Fruit fly (Drosophila melanogaster) whole organism, embryonic: ENCODE measurements around the gene CG4629.
A peak's percentile ranks its signal among the peaks of the same experiment; 100 is the strongest.

Source experiments
- BEAF-32 ChIP-seq: fragments of 200-800 bp; sonication (Bioruptor generic); optimal IDR thresholded peaks from 3 replicates; lab custom pipeline; 2017; ENCODE audit warnings: missing biosample characterization, missing genetic modification characterization, mild to moderate bottlenecking, moderate library complexity, missing genetic modification reagents
- CG10147 ChIP-seq: fragments of 200-800 bp; sonication (Bioruptor generic); optimal IDR thresholded peaks from 2 replicates; lab custom pipeline; 2019; ENCODE audit warnings: missing biosample characterization, mild to moderate bottlenecking, missing genetic modification characterization, moderate library complexity
- CG10462 ChIP-seq: fragments of 200-800 bp; sonication (Bioruptor generic); optimal IDR thresholded peaks from 2 replicates; lab custom pipeline; 2016; ENCODE audit warnings: missing biosample characterization, missing genetic modification characterization
- CG11723 ChIP-seq: fragments of 200-800 bp; sonication (Bioruptor generic); optimal IDR thresholded peaks from 2 replicates; lab custom pipeline; 2017; ENCODE audit warnings: missing biosample characterization, mild to moderate bottlenecking, missing genetic modification characterization
- CG12659 ChIP-seq: fragments of 200-800 bp; sonication (Bioruptor generic); optimal IDR thresholded peaks from 3 replicates; lab custom pipeline; 2017; ENCODE audit warnings: mild to moderate bottlenecking, missing biosample characterization, missing genetic modification reagents, missing genetic modification characterization
- CG13287 ChIP-seq: fragments of 200-800 bp; sonication (Bioruptor generic); IDR thresholded peaks from 2 replicates; pipeline ENCODE4 v1.3.6; 2022; ENCODE audit warnings: missing biosample characterization, missing genetic modification characterization; ENCODE audit not compliant: partially characterized antibody
- CG13424 ChIP-seq: fragments of 200-800 bp; sonication (Bioruptor generic); optimal IDR thresholded peaks from 2 replicates; lab custom pipeline; 2019; ENCODE audit warnings: missing biosample characterization, mild to moderate bottlenecking, missing genetic modification characterization, moderate library complexity
- CG14050 ChIP-seq: fragments of 200-800 bp; sonication (Bioruptor generic); IDR thresholded peaks from 3 replicates; pipeline ENCODE4 v1.3.6; 2022; ENCODE audit warnings: missing biosample characterization, missing genetic modification characterization
- CG14710 ChIP-seq: fragments of 200-800 bp; sonication (Bioruptor generic); optimal IDR thresholded peaks from 3 replicates; lab custom pipeline; 2019; ENCODE audit warnings: missing biosample characterization, mild to moderate bottlenecking, missing genetic modification characterization, moderate library complexity
- CG15011 ChIP-seq: fragments of 200-800 bp; sonication (Bioruptor generic); optimal IDR thresholded peaks from 3 replicates; lab custom pipeline; 2018; ENCODE audit warnings: missing biosample characterization, mild to moderate bottlenecking, missing genetic modification characterization
- CG15601 ChIP-seq: fragments of 200-800 bp; sonication (Bioruptor generic); optimal IDR thresholded peaks from 3 replicates; lab custom pipeline; 2019; ENCODE audit warnings: missing biosample characterization, mild to moderate bottlenecking, missing genetic modification characterization, moderate library complexity
- CG18599 ChIP-seq: fragments of 200-800 bp; sonication (Bioruptor generic); optimal IDR thresholded peaks from 3 replicates; lab custom pipeline; 2017; ENCODE audit warnings: missing biosample characterization, missing genetic modification characterization, mild to moderate bottlenecking, moderate library complexity, missing genetic modification reagents
- CG2712 ChIP-seq: fragments of 200-800 bp; optimal IDR thresholded peaks from 3 replicates; lab custom pipeline; 2019; ENCODE audit warnings: missing biosample characterization, mild to moderate bottlenecking, missing genetic modification characterization, moderate library complexity
- CG3281 ChIP-seq: fragments of 200-800 bp; sonication (Bioruptor generic); optimal IDR thresholded peaks from 3 replicates; lab custom pipeline; 2017; ENCODE audit warnings: missing biosample characterization, mild to moderate bottlenecking, missing genetic modification characterization
- CG34224 ChIP-seq: fragments of 200-800 bp; sonication (Bioruptor generic); IDR thresholded peaks from 3 replicates; pipeline ENCODE4 v1.3.6; 2022; ENCODE audit warnings: missing biosample characterization, missing genetic modification characterization; ENCODE audit not compliant: partially characterized antibody
- CG7987 ChIP-seq: fragments of 200-800 bp; sonication (Bioruptor generic); optimal IDR thresholded peaks from 2 replicates; lab custom pipeline; 2018; ENCODE audit warnings: missing biosample characterization, mild to moderate bottlenecking, missing genetic modification characterization, moderate library complexity
- CG8290 ChIP-seq, 3 experiments: fragments of 200-800 bp; sonication (Bioruptor generic); optimal IDR thresholded peaks; 2 replicates each; lab custom pipeline; 2016 to 2019; ENCODE audit warnings: missing biosample characterization in 3 of 3, missing genetic modification characterization in 3 of 3, mild to moderate bottlenecking in 2 of 3, moderate library complexity in 1 of 3
- CG8944 ChIP-seq: fragments of 200-800 bp; sonication (Bioruptor generic); optimal IDR thresholded peaks from 3 replicates; lab custom pipeline; 2016; ENCODE audit warnings: missing biosample characterization, missing genetic modification characterization
- CG9215 ChIP-seq: fragments of 200-800 bp; sonication (Bioruptor generic); IDR thresholded peaks from 2 replicates; pipeline ENCODE4 v1.3.6; 2022; ENCODE audit warnings: missing biosample characterization, missing genetic modification characterization
- CG9437 ChIP-seq: fragments of 200-800 bp; sonication (Bioruptor generic); optimal IDR thresholded peaks from 2 replicates; lab custom pipeline; 2018; ENCODE audit warnings: missing biosample characterization, mild to moderate bottlenecking, missing genetic modification characterization
- D ChIP-seq, 2 experiments: fragments of 200-800 bp in 1 of 2; fragments of >200 bp in 1 of 2; sonication (Bioruptor generic) in 1 of 2; optimal IDR thresholded peaks; 2 replicates in 1 of 2; 3 replicates in 1 of 2; lab custom pipeline; 2017; ENCODE audit warnings: mild to moderate bottlenecking in 1 of 2, missing biosample characterization in 1 of 2, missing genetic modification characterization in 1 of 2, missing genetic modification reagents in 1 of 2
- Dp ChIP-seq: fragments of 200-800 bp; sonication (Bioruptor generic); optimal IDR thresholded peaks from 2 replicates; lab custom pipeline; 2018; ENCODE audit warnings: missing biosample characterization, mild to moderate bottlenecking, missing genetic modification characterization, moderate library complexity
- Dref ChIP-seq: fragments of 200-800 bp; sonication (Bioruptor generic); IDR thresholded peaks from 2 replicates; pipeline ENCODE4 v1.3.6; 2022; ENCODE audit warnings: missing biosample characterization, missing genetic modification characterization
- E2f2 ChIP-seq: fragments of 200-800 bp; sonication (Bioruptor generic); IDR thresholded peaks from 2 replicates; pipeline ENCODE4 v1.3.6; 2022; ENCODE audit warnings: missing biosample characterization, missing genetic modification characterization
- Ets97D ChIP-seq: fragments of 200-800 bp; sonication (Bioruptor generic); optimal IDR thresholded peaks from 3 replicates; lab custom pipeline; 2016; ENCODE audit warnings: missing biosample characterization, missing genetic modification characterization
- MBD-R2 ChIP-seq: fragments of 200-800 bp; sonication (Bioruptor generic); IDR thresholded peaks from 2 replicates; pipeline ENCODE4 v1.3.6; 2022; ENCODE audit warnings: missing biosample characterization, missing genetic modification characterization
- NFAT ChIP-seq: fragments of 200-800 bp; sonication (Bioruptor generic); IDR thresholded peaks from 2 replicates; pipeline ENCODE4 v1.3.6; 2022; ENCODE audit warnings: missing biosample characterization, missing genetic modification characterization
- Pdp1 ChIP-seq, 2 experiments: fragments of 200-800 bp; sonication (Bioruptor generic); optimal IDR thresholded peaks; 3 replicates each; lab custom pipeline; 2016; ENCODE audit warnings: missing biosample characterization in 2 of 2, missing genetic modification characterization in 2 of 2, mild to moderate bottlenecking in 1 of 2, moderate library complexity in 1 of 2
- Scr ChIP-seq: fragments of 200-800 bp; sonication (Bioruptor generic); IDR thresholded peaks from 2 replicates; pipeline ENCODE4 v1.3.6; 2022; ENCODE audit warnings: missing biosample characterization, missing genetic modification characterization; ENCODE audit not compliant: partially characterized antibody
- Sry-δ ChIP-seq: fragments of 200-800 bp; sonication (Bioruptor generic); optimal IDR thresholded peaks from 2 replicates; lab custom pipeline; 2016; ENCODE audit warnings: missing biosample characterization, missing genetic modification characterization
- ato ChIP-seq: fragments of 200-800 bp; sonication (Bioruptor generic); IDR thresholded peaks from 2 replicates; pipeline ENCODE4 v1.3.6; 2022; ENCODE audit warnings: missing biosample characterization, missing genetic modification characterization; ENCODE audit not compliant: partially characterized antibody
- bowl ChIP-seq: fragments of 200-800 bp; sonication (Bioruptor generic); IDR thresholded peaks from 2 replicates; pipeline ENCODE4 v1.3.6; 2022; ENCODE audit warnings: missing biosample characterization, missing genetic modification characterization
- corto ChIP-seq: fragments of 200-800 bp; sonication (Bioruptor generic); optimal IDR thresholded peaks from 2 replicates; lab custom pipeline; 2016; ENCODE audit warnings: missing biosample characterization, mild to moderate bottlenecking, missing genetic modification characterization, moderate library complexity
- crp ChIP-seq, 2 experiments: fragments of 200-800 bp; sonication (Bioruptor generic); optimal IDR thresholded peaks; 2 replicates in 1 of 2; 3 replicates in 1 of 2; lab custom pipeline; 2017; ENCODE audit warnings: missing biosample characterization in 2 of 2, missing genetic modification characterization in 2 of 2, mild to moderate bottlenecking in 1 of 2, moderate library complexity in 1 of 2
- dm ChIP-seq: fragments of 200-800 bp; sonication (Bioruptor generic); optimal IDR thresholded peaks from 3 replicates; lab custom pipeline; 2016; ENCODE audit warnings: missing biosample characterization, missing genetic modification characterization
- gro ChIP-seq: fragments of 200-800 bp; sonication (Bioruptor generic); optimal IDR thresholded peaks from 2 replicates; lab custom pipeline; 2016; ENCODE audit warnings: missing biosample characterization, missing genetic modification characterization
- h ChIP-seq: fragments of >200 bp; optimal IDR thresholded peaks from 2 replicates; lab custom pipeline; 2017
- nerfin-1 ChIP-seq: fragments of 200-800 bp; sonication (Bioruptor generic); optimal IDR thresholded peaks from 3 replicates; lab custom pipeline; 2019; ENCODE audit warnings: missing biosample characterization, mild to moderate bottlenecking, missing genetic modification characterization, moderate library complexity
- nerfin-2 ChIP-seq: fragments of 200-800 bp; sonication (Bioruptor generic); IDR thresholded peaks from 2 replicates; pipeline ENCODE4 v1.3.6; 2022; ENCODE audit warnings: missing biosample characterization, missing genetic modification characterization; ENCODE audit not compliant: partially characterized antibody
- pum ChIP-seq: fragments of 200-800 bp; sonication (Bioruptor generic); optimal IDR thresholded peaks from 2 replicates; lab custom pipeline; 2016; ENCODE audit warnings: missing biosample characterization, missing genetic modification characterization
- schlank ChIP-seq: fragments of 200-800 bp; sonication (Bioruptor generic); optimal IDR thresholded peaks from 2 replicates; lab custom pipeline; 2018; ENCODE audit warnings: missing biosample characterization, mild to moderate bottlenecking, missing genetic modification characterization
- sna ChIP-seq: fragments of 200-800 bp; sonication (Bioruptor generic); IDR thresholded peaks from 2 replicates; pipeline ENCODE4 v1.3.6; 2022; ENCODE audit warnings: missing biosample characterization, missing genetic modification characterization; ENCODE audit not compliant: partially characterized antibody
- tap ChIP-seq: fragments of 200-800 bp; optimal IDR thresholded peaks from 3 replicates; lab custom pipeline; 2019; ENCODE audit warnings: missing biosample characterization, mild to moderate bottlenecking, missing genetic modification characterization, moderate library complexity
- tna ChIP-seq: fragments of 200-800 bp; sonication (Bioruptor generic); IDR thresholded peaks from 2 replicates; pipeline ENCODE4 v1.3.6; 2022; ENCODE audit warnings: missing biosample characterization, missing genetic modification characterization; ENCODE audit not compliant: partially characterized antibody
- unc-4 ChIP-seq: fragments of 200-800 bp; sonication (Bioruptor generic); IDR thresholded peaks from 2 replicates; pipeline ENCODE4 v1.3.6; 2022; ENCODE audit warnings: missing biosample characterization, missing genetic modification characterization; ENCODE audit not compliant: partially characterized antibody
- zen2 ChIP-seq: fragments of 200-800 bp; sonication (Bioruptor generic); IDR thresholded peaks from 3 replicates; pipeline ENCODE4 v1.3.6; 2022; ENCODE audit warnings: missing biosample characterization, missing genetic modification characterization; ENCODE audit not compliant: partially characterized antibody

CG4629 gene

DNA sequence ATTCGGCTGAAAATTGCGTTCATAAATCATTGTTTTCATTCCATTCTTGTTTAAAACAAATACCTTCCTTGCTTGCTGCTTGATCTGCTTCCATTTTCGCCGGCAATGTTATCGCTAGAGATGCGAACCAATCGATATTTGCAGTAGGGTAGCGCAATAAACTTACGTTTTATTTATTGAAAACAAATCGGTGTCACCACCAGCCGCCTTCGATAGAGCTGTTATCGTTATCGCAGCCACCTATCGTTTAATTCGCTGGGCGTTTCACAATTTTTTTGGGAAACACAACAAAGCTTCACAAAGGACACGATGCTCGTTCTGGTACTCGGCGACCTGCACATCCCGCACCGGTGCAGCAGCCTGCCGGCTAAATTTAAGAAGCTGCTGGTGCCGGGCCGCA, 48.2 kb upstream of the CG4629 start, which contains the start of the genes Tfb4 and Vps29 (continued):
- TF ChIP-seq NFAT (GFP tag; lab: Robert Waterston, UW) (peak; percentile 66; the same call in 1 of the 2 replicates), CG13287 (GFP tag; lab: Robert Waterston, UW) (peak; percentile 95), pum (GFP tag; lab: Kevin White, UChicago) (peak; percentile 42)

DNA sequence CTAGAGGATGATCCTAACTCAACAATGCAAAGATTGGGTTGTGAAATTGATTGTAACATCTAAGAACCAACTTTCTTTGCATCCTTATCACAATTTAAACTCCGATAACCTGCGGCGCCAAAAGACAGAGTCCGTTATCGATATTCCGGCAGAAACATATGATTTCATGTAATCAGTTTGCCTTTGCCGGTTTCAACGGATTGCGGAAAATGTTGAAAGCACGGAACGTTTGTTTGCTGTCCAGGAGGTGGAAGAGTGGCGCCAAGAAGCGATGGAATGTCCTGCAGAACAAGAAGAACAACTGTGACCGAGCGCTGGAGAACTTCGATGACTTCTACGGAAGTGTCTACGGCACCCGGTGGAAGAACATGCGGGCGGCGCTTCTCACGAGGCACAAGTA, 45.4 kb upstream of the CG4629 start:
- TF ChIP-seq CG3281 = no peak
- TF ChIP-seq zen2 = peak; percentile 86
- peak; percentile 33 for TF ChIP-seq Sry-δ (GFP tag; lab: Kevin White, UChicago)
- no peak for TF ChIP-seq gro
- TF ChIP-seq CG10147 = no peak
- TF ChIP-seq CG12659 (GFP tag; lab: Kevin White, UChicago) = no peak
- no peak for TF ChIP-seq CG2712
- no peak for TF ChIP-seq CG7987
- peak; percentile 74; the same call in 1 of the 2 replicates for TF ChIP-seq nerfin-2
- TF ChIP-seq E2f2 = peak; percentile 90
- TF ChIP-seq CG8290 (GFP tag; optimal IDR thresholded peaks at IDR 0.05; lab: Kevin White, UChicago) = no peak
- no peak for TF ChIP-seq CG8290 (tag; optimal IDR thresholded peaks at IDR 0.05; lab: Kevin White, UChicago)
- TF ChIP-seq schlank (tag; lab: Kevin White, UChicago) = no peak
- TF ChIP-seq Ets97D (GFP tag; lab: Kevin White, UChicago) = no peak
- no peak for TF ChIP-seq bowl (GFP tag; lab: Robert Waterston, UW)
- no peak for TF ChIP-seq D (optimal IDR thresholded peaks at IDR 0.05; lab: Kevin White, UChicago)
- no peak for TF ChIP-seq D (GFP tag; optimal IDR thresholded peaks at IDR 0.05; lab: Kevin White, UChicago)
- TF ChIP-seq CG15011 (GFP tag; lab: Kevin White, UChicago) = no peak
- no peak for TF ChIP-seq CG10462 (GFP tag; lab: Kevin White, UChicago)
- peak in 1 of 2 experiments; percentile 69 for TF ChIP-seq Pdp1 (GFP tag; optimal IDR thresholded peaks at IDR 0.05; lab: Kevin White, UChicago)
- no peak for TF ChIP-seq corto
- TF ChIP-seq dm (GFP tag; lab: Kevin White, UChicago) = no peak
- TF ChIP-seq BEAF-32 (GFP tag; lab: Kevin White, UChicago) = peak; percentile 47
- TF ChIP-seq CG14710 (tag; lab: Kevin White, UChicago) = no peak
- peak; percentile 53 for TF ChIP-seq sna (GFP tag; lab: Robert Waterston, UW)
- peak; percentile 50; the same call in 1 of the 2 replicates for TF ChIP-seq tna
- no peak for TF ChIP-seq CG14050 (GFP tag; lab: Robert Waterston, UW)
- peak; percentile 19 for TF ChIP-seq CG15601 (tag; lab: Kevin White, UChicago)
- TF ChIP-seq CG11723 (GFP tag; lab: Kevin White, UChicago) = no peak
- peak; percentile 72 for TF ChIP-seq CG34224 (GFP tag; lab: Robert Waterston, UW)
- peak; percentile 31; the same call in 1 of the 2 replicates for TF ChIP-seq ato (GFP tag; lab: Robert Waterston, UW)
- no peak for TF ChIP-seq CG9437 (GFP tag; lab: Kevin White, UChicago)
- peak; percentile 64 for TF ChIP-seq unc-4 (GFP tag; lab: Robert Waterston, UW)
- no peak for TF ChIP-seq CG13424 (tag; lab: Kevin White, UChicago)
- TF ChIP-seq CG9215 (GFP tag; lab: Robert Waterston, UW) = no peak
- no peak for TF ChIP-seq nerfin-1 (tag; lab: Kevin White, UChicago)
- TF ChIP-seq Dref = peak; percentile 69
- no peak for TF ChIP-seq tap (tag; lab: Kevin White, UChicago)
- TF ChIP-seq Dp (GFP tag; lab: Kevin White, UChicago) = peak; percentile 87
- TF ChIP-seq CG18599 (GFP tag; lab: Kevin White, UChicago) = no peak
- TF ChIP-seq MBD-R2 (GFP tag; lab: Robert Waterston, UW) = peak; percentile 70
- TF ChIP-seq Scr (GFP tag; lab: Robert Waterston, UW) = peak; percentile 58
- peak in 1 of 2 experiments; percentile 83 for TF ChIP-seq crp (GFP tag; optimal IDR thresholded peaks at IDR 0.05; lab: Kevin White, UChicago)
- no peak for TF ChIP-seq h
- no peak for TF ChIP-seq CG8944 (GFP tag; lab: Kevin White, UChicago)
- peak; percentile 78 for TF ChIP-seq CG13287 (GFP tag; lab: Robert Waterston, UW)
